Worm (Caenorhabditis elegans): Measurements from ENCODE around the gene T23B12.11.

T23B12.11 gene

ce11 chrV:8462074-8462473, 6.9 kb downstream of the T23B12.11 start, which contains the start of the genes dnj-22 and natc-1 (continued):
- TF ChIP-seq gmeb-1 (tag; optimal IDR thresholded peaks at IDR 0.05) = peak; percentile 86
- TF ChIP-seq nhr-11 (tag; optimal IDR thresholded peaks at IDR 0.05) = no peak
- no peak for TF ChIP-seq nhr-237 (tag; optimal IDR thresholded peaks at IDR 0.05)
- peak; percentile 77 for TF ChIP-seq sma-3 (GFP tag; optimal IDR thresholded peaks at IDR 0.05)
- TF ChIP-seq dmd-4 (tag; optimal IDR thresholded peaks at IDR 0.05) = no peak
- peak; percentile 50 to 90 for TF ChIP-seq lsy-2 (tag; optimal IDR thresholded peaks at IDR 0.05)
- TF ChIP-seq nhr-10 (tag; optimal IDR thresholded peaks at IDR 0.05) = peak; percentile 12
- no peak for TF ChIP-seq nhr-12 (tag; optimal IDR thresholded peaks at IDR 0.05)
- TF ChIP-seq ama-1 (optimal IDR thresholded peaks at IDR 0.05) = no peak
- peak; percentile 86 for TF ChIP-seq sem-4 (tag; optimal IDR thresholded peaks at IDR 0.05)
- TF ChIP-seq ztf-1 (GFP tag; conservative IDR thresholded peaks at IDR 0.05) = no peak
- TF ChIP-seq ceh-16 (tag; optimal IDR thresholded peaks at IDR 0.05) = no peak
- TF ChIP-seq unc-55 (GFP tag; optimal IDR thresholded peaks at IDR 0.05) = peak; percentile 96
- no peak for TF ChIP-seq Y55F3AM.14 (GFP tag; optimal IDR thresholded peaks at IDR 0.05)
- TF ChIP-seq sma-9 (GFP tag; optimal IDR thresholded peaks at IDR 0.05) = peak; percentile 91
- TF ChIP-seq sma-9 (tag; optimal IDR thresholded peaks at IDR 0.05) = no peak
- TF ChIP-seq lin-11 (tag; optimal IDR thresholded peaks at IDR 0.05) = no peak
- peak; percentile 72 for TF ChIP-seq nhr-6 (tag; optimal IDR thresholded peaks at IDR 0.05)
- TF ChIP-seq F13H6.1 (tag; optimal IDR thresholded peaks at IDR 0.05) = peak; percentile 46
- no peak for TF ChIP-seq peb-1 (tag; optimal IDR thresholded peaks at IDR 0.05)
- peak; percentile 84 for TF ChIP-seq mab-5 (tag; optimal IDR thresholded peaks at IDR 0.05)
- no peak for TF ChIP-seq egl-27 (tag; optimal IDR thresholded peaks at IDR 0.05)
- TF ChIP-seq nhr-129 (tag; optimal IDR thresholded peaks at IDR 0.05) = peak; percentile 85
- TF ChIP-seq ZK546.5 (tag; optimal IDR thresholded peaks at IDR 0.05) = no peak

DNA sequence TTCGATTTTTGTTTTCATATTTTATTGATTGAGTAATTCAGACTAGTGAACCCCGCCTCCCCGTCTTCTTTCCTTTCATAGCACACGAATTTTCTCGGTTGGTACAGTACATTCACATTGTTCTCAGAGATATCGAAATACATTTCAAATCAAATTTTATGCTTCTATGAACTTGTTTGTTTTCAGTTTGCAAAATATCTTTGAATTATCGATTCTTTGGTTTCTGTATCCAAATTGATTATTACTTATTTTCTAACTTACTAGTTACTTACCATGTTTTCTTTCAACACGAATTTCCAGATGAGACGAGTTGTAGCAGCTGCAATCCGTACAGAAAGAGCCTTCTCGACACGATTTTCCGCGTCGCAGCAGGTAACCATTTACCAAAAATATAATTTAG, 10.2 kb downstream of the T23B12.11 start, which contains the start of gene mrps-2:
Gene mrps-2 (plus strand): TSS at position 301 of the 400 bp plus-strand sequence.
- no peak for TF ChIP-seq R02D3.7 (tag; optimal IDR thresholded peaks at IDR 0.05)
- TF ChIP-seq sem-4 (tag; optimal IDR thresholded peaks at IDR 0.05) = no peak
- TF ChIP-seq unc-62 (GFP tag; optimal IDR thresholded peaks at IDR 0.05) = no peak
- no peak for TF ChIP-seq gmeb-1 (tag; optimal IDR thresholded peaks at IDR 0.05)
- no peak for TF ChIP-seq ZK546.5 (tag; optimal IDR thresholded peaks at IDR 0.05)
- TF ChIP-seq nhr-11 (tag; optimal IDR thresholded peaks at IDR 0.05) = no peak
- no peak for TF ChIP-seq egl-27 (tag; optimal IDR thresholded peaks at IDR 0.05)
- TF ChIP-seq blmp-1 (tag; optimal IDR thresholded peaks at IDR 0.05; ENCODE audit: insufficient read depth) = no peak
- TF ChIP-seq F13H6.1 (tag; optimal IDR thresholded peaks at IDR 0.05) = no peak
- TF ChIP-seq unc-39 (tag; optimal IDR thresholded peaks at IDR 0.05) = no peak
- TF ChIP-seq fos-1 (tag; optimal IDR thresholded peaks at IDR 0.05) = no peak
- TF ChIP-seq nhr-77 (tag; optimal IDR thresholded peaks at IDR 0.05) = no peak

DNA sequence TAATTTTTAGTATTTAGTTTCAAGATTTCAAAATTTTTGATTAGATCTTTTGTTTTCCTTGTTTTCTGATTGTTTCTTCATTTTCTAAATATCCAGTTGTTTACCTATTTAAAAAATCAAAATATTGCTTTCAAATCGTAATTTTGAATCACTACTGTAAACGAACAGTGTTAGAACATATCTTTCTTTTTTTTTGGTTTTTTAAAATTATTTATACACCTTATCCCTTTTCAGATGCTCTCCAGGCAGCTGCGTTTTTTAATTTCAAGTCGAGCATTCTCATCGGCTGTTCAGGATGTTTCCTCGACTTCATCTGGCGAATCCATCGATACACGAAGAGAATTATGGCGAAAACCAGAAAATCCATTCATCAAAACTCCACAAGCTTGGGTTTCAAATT, 11.8 kb downstream of the T23B12.11 start, which contains the start of gene mrpl-4:
Gene mrpl-4 (plus strand): TSS at position 235 of the 400 bp plus-strand sequence.
- TF ChIP-seq skn-1 (tag; optimal IDR thresholded peaks at IDR 0.05) (no peak), aly-2 (tag; optimal IDR thresholded peaks at IDR 0.05) (no peak), gmeb-1 (tag; optimal IDR thresholded peaks at IDR 0.05) (no peak), alr-1 (tag; optimal IDR thresholded peaks at IDR 0.05) (no peak), ztf-11 (tag; optimal IDR thresholded peaks at IDR 0.05) (no peak), mbf-1 (tag; optimal IDR thresholded peaks at IDR 0.05) (no peak), lin-39 (tag; optimal IDR thresholded peaks at IDR 0.05) (no peak), nhr-77 (tag; optimal IDR thresholded peaks at IDR 0.05) (no peak)

DNA sequence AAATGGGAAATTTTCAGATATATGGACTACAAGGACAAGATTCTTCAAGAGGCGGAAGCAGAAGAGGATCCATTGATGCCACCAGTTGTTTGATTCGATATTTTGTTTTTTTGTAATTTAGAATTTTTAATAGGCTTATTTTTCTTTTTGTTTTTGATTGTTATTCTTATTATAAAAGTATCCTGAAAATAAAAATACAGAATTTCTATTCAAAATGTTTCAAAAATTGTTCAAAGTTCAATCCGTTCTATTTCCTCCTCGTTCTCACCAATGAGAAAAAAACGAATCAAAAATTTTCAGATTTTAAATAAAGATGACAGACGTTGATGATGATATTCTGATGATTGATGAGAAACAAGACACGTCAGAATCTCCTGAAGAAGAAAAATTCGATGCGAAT, 13.5 kb downstream of the T23B12.11 start, which contains the start of gene phf-30:
Gene phf-30 (plus strand): TSS at position 301 of the 400 bp plus-strand sequence.
- TF ChIP-seq unc-55 (GFP tag; optimal IDR thresholded peaks at IDR 0.05) (peak; percentile 1), ztf-1 (GFP tag; conservative IDR thresholded peaks at IDR 0.05) (no peak), nhr-237 (tag; optimal IDR thresholded peaks at IDR 0.05) (no peak)

- no peak for TF ChIP-seq zag-1 (tag; optimal IDR thresholded peaks at IDR 0.05)
- TF ChIP-seq alr-1 (tag; optimal IDR thresholded peaks at IDR 0.05) = no peak
- no peak for TF ChIP-seq mab-5 (tag; optimal IDR thresholded peaks at IDR 0.05)
- TF ChIP-seq dmd-4 (tag; optimal IDR thresholded peaks at IDR 0.05) = no peak
- no peak for TF ChIP-seq ztf-1 (GFP tag; conservative IDR thresholded peaks at IDR 0.05)
- no peak for TF ChIP-seq unc-39 (tag; optimal IDR thresholded peaks at IDR 0.05)
- no peak for TF ChIP-seq elt-1 (tag; optimal IDR thresholded peaks at IDR 0.05)
- no peak for TF ChIP-seq nhr-237 (tag; optimal IDR thresholded peaks at IDR 0.05)
- TF ChIP-seq fos-1 (tag; optimal IDR thresholded peaks at IDR 0.05) = no peak
- no peak for TF ChIP-seq sem-4 (tag; optimal IDR thresholded peaks at IDR 0.05)
- TF ChIP-seq Y55F3AM.14 (GFP tag; optimal IDR thresholded peaks at IDR 0.05) = no peak
- TF ChIP-seq lin-39 (tag; optimal IDR thresholded peaks at IDR 0.05) = no peak
Measured at ce11 chrV:8470906-8471305, 15.7 kb downstream of the T23B12.11 start, which contains the start of gene gplb-1. Gene gplb-1 (minus strand): TSS chrV:8471242.

All from whole organism, L2 larva.